Worm (Caenorhabditis elegans) whole organism, late embryonic: ENCODE data around the gene asna-1.

Experiments
- T23F11.4 ChIP-seq: fragments of 200-800 bp; sonication (Bioruptor generic); optimal IDR thresholded peaks from 2 replicates; lab custom pipeline; 2018; ENCODE audit warnings: mild to moderate bottlenecking, missing genetic modification characterization, missing compliant biosample characterization
- ahr-1 ChIP-seq: sonication (generic microtip); optimal IDR thresholded peaks from 2 replicates; lab custom pipeline; 2016; ENCODE audit warnings: missing genetic modification characterization, missing compliant biosample characterization
- ceh-34 ChIP-seq: sonication (generic microtip); optimal IDR thresholded peaks from 2 replicates; lab custom pipeline; 2016; ENCODE audit warnings: mild to moderate bottlenecking, missing genetic modification characterization, missing compliant biosample characterization
- fkh-10 ChIP-seq: fragments of 150-350 bp; optimal IDR thresholded peaks from 2 replicates; lab custom pipeline; 2014; ENCODE audit warnings: missing biosample characterization, missing genetic modification reagents, missing genetic modification characterization
- nhr-11 ChIP-seq: fragments of 150-350 bp; optimal IDR thresholded peaks from 2 replicates; lab custom pipeline; 2014; ENCODE audit warnings: missing biosample characterization, missing genetic modification characterization
- unc-55 ChIP-seq: sonication (generic microtip); optimal IDR thresholded peaks from 2 replicates; lab custom pipeline; 2017; ENCODE audit warnings: missing biosample characterization, missing genetic modification reagents, missing genetic modification characterization

DNA sequence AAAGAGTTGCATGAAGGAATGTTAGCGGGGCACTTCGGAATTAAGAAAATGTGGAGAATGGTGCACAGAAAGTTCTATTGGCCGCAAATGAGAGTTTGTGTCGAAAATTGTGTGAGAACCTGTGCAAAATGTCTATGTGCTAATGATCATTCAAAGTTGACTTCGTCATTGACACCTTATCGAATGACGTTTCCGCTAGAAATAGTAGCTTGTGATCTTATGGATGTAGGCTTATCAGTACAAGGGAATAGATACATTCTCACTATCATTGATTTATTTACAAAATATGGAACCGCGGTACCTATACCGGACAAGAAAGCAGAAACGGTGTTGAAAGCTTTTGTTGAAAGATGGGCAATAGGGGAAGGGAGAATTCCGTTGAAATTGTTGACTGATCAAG, 36.4 kb upstream of the asna-1 start:
- TF ChIP-seq ceh-34 (tag; lab: Kevin White, UChicago) (no peak), ahr-1 (tag; lab: Kevin White, UChicago) (no peak), T23F11.4 (GFP tag; lab: Kevin White, UChicago) (no peak), unc-55 (no peak), nhr-11 (tag; lab: Kevin White, UChicago) (no peak), fkh-10 (GFP tag; lab: Kevin White, UChicago) (no peak)
